Fruit fly (Drosophila melanogaster): ENCODE results near the gene Ugt303B2.

The Ugt303B2 gene

dm6 chr3R:23503511-23503910, 35.2 kb downstream of the Ugt303B2 start:
- TF ChIP-seq Snoo (tag; optimal IDR thresholded peaks at IDR 0.05): no peak
- TF ChIP-seq Ets98B (GFP tag; IDR thresholded peaks at IDR 0.05): no peak
- no peak for TF ChIP-seq CG8159 (tag; optimal IDR thresholded peaks at IDR 0.05)

dm6 chr3R:23497241-23497640, 41.5 kb downstream of the Ugt303B2 start:
- TF ChIP-seq CG8159 (tag; optimal IDR thresholded peaks at IDR 0.05) (peak; percentile 8), CG17806 (tag; optimal IDR thresholded peaks at IDR 0.05) (no peak)

DNA sequence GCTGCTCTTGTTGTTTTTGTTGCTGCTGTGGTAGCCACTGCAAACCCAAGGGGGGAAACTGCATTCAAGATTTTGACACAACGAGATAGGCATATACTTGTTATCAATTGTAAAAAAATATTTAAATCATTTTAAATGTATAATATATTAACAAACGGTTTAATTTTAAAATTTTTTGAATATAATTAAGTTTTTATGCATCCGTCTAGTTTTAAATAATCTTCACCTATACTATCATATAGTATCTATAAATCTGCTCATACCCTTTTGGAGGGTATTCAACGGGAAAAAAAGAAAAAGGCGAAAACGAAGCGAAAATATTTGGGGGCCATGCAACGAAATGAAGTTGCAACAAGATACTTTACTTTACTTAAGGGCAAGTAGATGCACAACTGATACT, 42.2 kb downstream of the Ugt303B2 start:
- TF ChIP-seq CG9948 (tag; optimal IDR thresholded peaks at IDR 0.05) (peak; percentile 2), gl (tag; optimal IDR thresholded peaks at IDR 0.05) (no peak), CG17806 (tag; optimal IDR thresholded peaks at IDR 0.05) (peak; percentile 42), CG15710 (tag; optimal IDR thresholded peaks at IDR 0.05) (peak; percentile 50), CG4496 (GFP tag; IDR thresholded peaks at IDR 0.05) (no peak), D1 (tag; optimal IDR thresholded peaks at IDR 0.05) (no peak), rn (GFP tag; IDR thresholded peaks at IDR 0.05) (no peak), CG34367 (tag; optimal IDR thresholded peaks at IDR 0.05) (no peak), Ets98B (GFP tag; IDR thresholded peaks at IDR 0.05) (no peak), Pif1B (GFP tag; optimal IDR thresholded peaks at IDR 0.05) (peak; percentile 36), CG8301 (tag; optimal IDR thresholded peaks at IDR 0.05) (no peak), fd96Ca (GFP tag; IDR thresholded peaks at IDR 0.05) (no peak), CG12605 (GFP tag; IDR thresholded peaks at IDR 0.05) (no peak), CG8159 (tag; optimal IDR thresholded peaks at IDR 0.05) (peak; percentile 59), CG13204 (GFP tag; optimal IDR thresholded peaks at IDR 0.05) (no peak), CG14655 (GFP tag; optimal IDR thresholded peaks at IDR 0.05) (no peak), EcR (GFP tag; optimal IDR thresholded peaks at IDR 0.05) (no peak), Pif1A (GFP tag; optimal IDR thresholded peaks at IDR 0.05) (no peak), Snoo (tag; optimal IDR thresholded peaks at IDR 0.05) (peak; percentile 71), CG32121 (GFP tag; IDR thresholded peaks at IDR 0.05) (no peak), CG10348 (GFP tag; IDR thresholded peaks at IDR 0.05) (no peak)

DNA sequence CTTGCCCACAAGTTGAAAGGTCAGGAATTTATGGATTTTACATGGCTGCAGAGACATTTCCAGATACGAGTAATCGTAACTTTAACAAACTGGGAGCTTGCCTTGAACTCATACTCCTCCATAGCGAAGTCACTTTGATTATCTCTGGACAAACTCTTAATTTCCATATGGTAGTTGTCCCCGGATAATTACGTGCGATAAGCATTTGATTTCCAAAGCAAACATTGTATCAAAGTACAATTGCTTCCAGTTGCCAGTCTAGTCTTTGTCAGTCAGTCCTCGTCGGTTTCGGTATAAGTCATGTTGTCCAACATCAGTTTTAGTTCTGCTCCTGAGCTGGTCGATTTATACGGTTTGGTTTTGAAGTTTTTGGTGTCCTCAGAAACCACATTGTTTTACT, 51.5 kb downstream of the Ugt303B2 start, which contains the start of gene Ir94h:
Ir94h (plus strand) TSS at position 301 of the 400 bp plus-strand sequence.
- TF ChIP-seq CG4496 (GFP tag; IDR thresholded peaks at IDR 0.05): no peak
- TF ChIP-seq D1 (tag; optimal IDR thresholded peaks at IDR 0.05): no peak
- no peak for TF ChIP-seq CG17806 (tag; optimal IDR thresholded peaks at IDR 0.05)
- no peak for TF ChIP-seq CG34367 (tag; optimal IDR thresholded peaks at IDR 0.05)
- TF ChIP-seq CG8159 (tag; optimal IDR thresholded peaks at IDR 0.05): no peak
- TF ChIP-seq Pif1B (GFP tag; optimal IDR thresholded peaks at IDR 0.05): no peak
- TF ChIP-seq EcR (GFP tag; optimal IDR thresholded peaks at IDR 0.05): no peak
- TF ChIP-seq CG32121 (GFP tag; IDR thresholded peaks at IDR 0.05): no peak
- TF ChIP-seq rn (GFP tag; IDR thresholded peaks at IDR 0.05): no peak
- TF ChIP-seq CG12605 (GFP tag; IDR thresholded peaks at IDR 0.05): no peak
- no peak for TF ChIP-seq fd96Ca (GFP tag; IDR thresholded peaks at IDR 0.05)
